Worm (Caenorhabditis elegans) whole organism, midembryonic: ENCODE measurements around the gene pnc-1.

Source experiments
- T22C8.4 ChIP-seq: fragments of 200-800 bp; sonication (Bioruptor generic); IDR thresholded peaks from 2 replicates; pipeline ENCODE4 v1.3.6; 2022; ENCODE audit warnings: missing genetic modification characterization, missing compliant biosample characterization
- flt-1 ChIP-seq: fragments of 200-800 bp; sonication (Bioruptor generic); IDR thresholded peaks from 2 replicates; pipeline ENCODE4 v1.3.6; 2022; ENCODE audit warnings: missing genetic modification characterization, missing compliant biosample characterization
- med-1 ChIP-seq: sonication (generic microtip); optimal IDR thresholded peaks from 2 replicates; lab custom pipeline; 2017; ENCODE audit warnings: missing genetic modification characterization, mild to moderate bottlenecking, missing compliant biosample characterization, antibody characterized with exemption, missing genetic modification reagents; ENCODE audit not compliant: insufficient read depth
- tab-1 ChIP-seq: fragments of 200-800 bp; sonication (Bioruptor generic); IDR thresholded peaks from 2 replicates; pipeline ENCODE4 v1.3.6; 2022; ENCODE audit warnings: missing genetic modification characterization, missing compliant biosample characterization
- ztf-23 ChIP-seq: fragments of 200-800 bp; sonication (Bioruptor generic); IDR thresholded peaks from 2 replicates; pipeline ENCODE4 v1.3.6; 2022; ENCODE audit warnings: missing genetic modification reagents, missing genetic modification characterization, missing compliant biosample characterization
- ztf-29 ChIP-seq: fragments of 200-800 bp; sonication (Bioruptor generic); IDR thresholded peaks from 2 replicates; pipeline ENCODE4 v1.3.6; 2022; ENCODE audit warnings: missing genetic modification reagents, missing genetic modification characterization, missing compliant biosample characterization

ce11 chrIV:240257-240754 is 56.0 kb downstream of the pnc-1 start, which contains the start of the genes fnta-1 and cogc-8:
- TF ChIP-seq ztf-23: no peak
- TF ChIP-seq ztf-29 (GFP tag; lab: Robert Waterston, UW): no peak
- TF ChIP-seq T22C8.4 (GFP tag; lab: Robert Waterston, UW): no peak
- no peak for TF ChIP-seq flt-1
- no peak for TF ChIP-seq med-1 (GFP tag; lab: Kevin White, UChicago)
- TF ChIP-seq tab-1 (GFP tag; lab: Robert Waterston, UW): no peak
